Fruit fly (Drosophila melanogaster): Measurements from ENCODE around the gene CG7194.
A peak's percentile ranks its signal among the peaks of the same experiment; 100 is the strongest.

The CG7194 gene

dm6 chr3L:8284651-8285050 is 19.2 kb downstream of the CG7194 start:
- TF ChIP-seq Ptx1 (GFP tag; IDR thresholded peaks at IDR 0.05) (0 out of 2 replicates have a peak, but pooled peaks have one; percentile 33), CG3281 (GFP tag; optimal IDR thresholded peaks at IDR 0.05) (peak; percentile 30), Gug (GFP tag; IDR thresholded peaks at IDR 0.05) (peak; percentile 1; the same call in 1 of the 4 replicates), Trl (optimal IDR thresholded peaks at IDR 0.05) (no peak), Trl (GFP tag; optimal IDR thresholded peaks at IDR 0.05) (no peak), Meics (GFP tag; optimal IDR thresholded peaks at IDR 0.05) (peak; percentile 33), Adf1 (GFP tag; IDR thresholded peaks at IDR 0.05) (no peak), cwo (GFP tag; optimal IDR thresholded peaks at IDR 0.05) (peak; percentile 14), Ets65A (GFP tag) (peak; percentile 83), lmd (GFP tag; IDR thresholded peaks at IDR 0.05) (0 out of 2 replicates have a peak, but pooled peaks have one; percentile 38), Tbp (GFP tag; optimal IDR thresholded peaks at IDR 0.05) (no peak), CG12659 (GFP tag; optimal IDR thresholded peaks at IDR 0.05) (peak; percentile 18), Hmr (GFP tag; optimal IDR thresholded peaks at IDR 0.05) (peak; percentile 5), oc (tag; optimal IDR thresholded peaks at IDR 0.05) (no peak), CG2116 (GFP tag; optimal IDR thresholded peaks at IDR 0.05) (no peak), CG14667 (GFP tag; IDR thresholded peaks at IDR 0.05) (peak; percentile 30; the same call in 1 of the 2 replicates), CG13624 (GFP tag; optimal IDR thresholded peaks at IDR 0.05) (peak; percentile 25), mam (GFP tag; optimal IDR thresholded peaks at IDR 0.05) (peak; percentile 7), Xbp1 (GFP tag; optimal IDR thresholded peaks at IDR 0.05) (peak; percentile 21), dysf (GFP tag; IDR thresholded peaks at IDR 0.05) (peak; percentile 58; the same call in 2 of the 3 replicates), Fer3 (tag; optimal IDR thresholded peaks at IDR 0.05) (peak; percentile 17), row (GFP tag; IDR thresholded peaks at IDR 0.05) (peak; percentile 43; the same call in 2 of the 3 replicates), Pdp1 (GFP tag; optimal IDR thresholded peaks at IDR 0.05) (peak in 1 of 2 experiments; percentile 8), Hr51 (GFP tag; optimal IDR thresholded peaks at IDR 0.05) (no peak), ci (GFP tag; IDR thresholded peaks at IDR 0.05) (0 out of 3 replicates have a peak, but pooled peaks have one; percentile 16), CG13424 (tag; optimal IDR thresholded peaks at IDR 0.05) (peak; percentile 16), Mad (GFP tag; optimal IDR thresholded peaks at IDR 0.05) (no peak), sens (GFP tag) (peak; percentile 55), hkb (optimal IDR thresholded peaks at IDR 0.05) (no peak), hkb (GFP tag; IDR thresholded peaks at IDR 0.05) (0 out of 2 replicates have a peak, but pooled peaks have one; percentile 11), slbo (GFP tag; IDR thresholded peaks at IDR 0.05) (peak; percentile 36; the same call in 1 of the 2 replicates), CG8281 (tag; optimal IDR thresholded peaks at IDR 0.05) (no peak), CG10462 (GFP tag; optimal IDR thresholded peaks at IDR 0.05) (no peak), jing (GFP tag; optimal IDR thresholded peaks at IDR 0.05) (no peak), CG42726 (GFP tag; IDR thresholded peaks at IDR 0.05; ENCODE audit: partially characterized antibody) (no peak), CG14710 (tag; optimal IDR thresholded peaks at IDR 0.05) (no peak), CG11696 (GFP tag; IDR thresholded peaks at IDR 0.05) (no peak), CG10543 (GFP tag; optimal IDR thresholded peaks at IDR 0.05) (peak; percentile 8), stwl (tag; optimal IDR thresholded peaks at IDR 0.05) (no peak), bcd (GFP tag; optimal IDR thresholded peaks at IDR 0.05) (peak; percentile 26), CG18599 (GFP tag; optimal IDR thresholded peaks at IDR 0.05) (peak; percentile 59), CG13287 (GFP tag; IDR thresholded peaks at IDR 0.05; ENCODE audit: partially characterized antibody) (no peak), lilli (GFP tag; optimal IDR thresholded peaks at IDR 0.05) (peak; percentile 32), Med (GFP tag) (peak; percentile 82), tll (GFP tag; optimal IDR thresholded peaks at IDR 0.05) (no peak), CG11093 (GFP tag; IDR thresholded peaks at IDR 0.05) (0 out of 3 replicates have a peak, but pooled peaks have one; percentile 19), CrebB (tag; optimal IDR thresholded peaks at IDR 0.05) (no peak), trh (GFP tag; optimal IDR thresholded peaks at IDR 0.05) (no peak), Jarid2 (GFP tag; optimal IDR thresholded peaks at IDR 0.05) (no peak), CG2120 (GFP tag; optimal IDR thresholded peaks at IDR 0.05) (peak; percentile 64), CG7357 (GFP tag; IDR thresholded peaks at IDR 0.05) (no peak)

Measured in whole organism, embryonic.